Fruit fly (Drosophila melanogaster): ENCODE results near the gene skl.

Gene skl

dm6 chr3L:18401884-18402627 lies 37.7 kb downstream of the skl start:
- TF ChIP-seq CG13204 (GFP tag; optimal IDR thresholded peaks at IDR 0.05) (peak; percentile 27), CG10348 (GFP tag; IDR thresholded peaks at IDR 0.05) (no peak), CG8159 (tag; optimal IDR thresholded peaks at IDR 0.05) (no peak), Snoo (tag; optimal IDR thresholded peaks at IDR 0.05) (no peak), D1 (tag; optimal IDR thresholded peaks at IDR 0.05) (no peak), CG34367 (tag; optimal IDR thresholded peaks at IDR 0.05) (no peak), CG32121 (GFP tag; IDR thresholded peaks at IDR 0.05) (no peak), gl (tag; optimal IDR thresholded peaks at IDR 0.05) (no peak), rn (GFP tag; IDR thresholded peaks at IDR 0.05) (no peak), CG15710 (tag; optimal IDR thresholded peaks at IDR 0.05) (no peak), EcR (GFP tag; optimal IDR thresholded peaks at IDR 0.05) (peak; percentile 61)

- TF ChIP-seq CG34367 (tag; optimal IDR thresholded peaks at IDR 0.05): no peak
- TF ChIP-seq CG32121 (GFP tag; IDR thresholded peaks at IDR 0.05): no peak
- TF ChIP-seq Ets98B (GFP tag; IDR thresholded peaks at IDR 0.05): no peak
- TF ChIP-seq CG9948 (tag; optimal IDR thresholded peaks at IDR 0.05): no peak
- no peak for TF ChIP-seq CG12605 (GFP tag; IDR thresholded peaks at IDR 0.05)
These were observed 39.7 kb downstream of the skl start for dm6 chr3L:18400010-18400470.

DNA sequence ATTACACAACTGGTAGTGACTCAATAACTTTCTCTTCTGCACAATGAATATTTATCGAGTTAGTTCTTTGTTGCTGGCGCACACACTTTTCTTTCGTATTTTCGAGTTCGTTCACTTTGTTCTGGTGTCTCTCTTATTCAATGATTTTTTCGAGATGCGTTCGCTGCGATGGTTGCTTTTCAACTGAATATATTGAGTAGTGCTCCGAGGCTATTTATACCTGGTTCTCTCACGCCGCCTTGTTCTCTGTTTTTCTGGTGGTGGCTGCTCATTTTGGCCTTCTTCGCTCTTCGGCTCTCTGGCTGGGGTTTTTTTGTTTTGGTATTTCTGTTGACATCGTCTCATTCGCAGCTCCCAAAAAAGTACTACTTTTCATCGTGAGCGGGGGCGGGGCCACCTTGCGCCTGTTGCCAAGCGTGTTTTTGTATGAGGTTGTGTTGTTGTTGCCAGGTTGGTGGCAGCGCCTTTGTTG lies 41.4 kb downstream of the skl start, which contains the start of gene rpr:
rpr (minus strand) TSS at position 172 of the 472 bp plus-strand sequence.
- peak; percentile 38; the same call in 2 of the 3 replicates for TF ChIP-seq fd96Ca (GFP tag; IDR thresholded peaks at IDR 0.05)
- no peak for TF ChIP-seq CG10348 (GFP tag; IDR thresholded peaks at IDR 0.05)
- peak; percentile 93 for TF ChIP-seq EcR (GFP tag; optimal IDR thresholded peaks at IDR 0.05)
- peak; percentile 18 for TF ChIP-seq Pif1A (GFP tag; optimal IDR thresholded peaks at IDR 0.05)
- TF ChIP-seq CG12605 (GFP tag; IDR thresholded peaks at IDR 0.05): no peak
- peak; percentile 25 for TF ChIP-seq Pif1B (GFP tag; optimal IDR thresholded peaks at IDR 0.05)
- TF ChIP-seq Snoo (tag; optimal IDR thresholded peaks at IDR 0.05): no peak
